Fruit fly (Drosophila melanogaster): Measurements from ENCODE around the gene CG31676.

The CG31676 gene

DNA sequence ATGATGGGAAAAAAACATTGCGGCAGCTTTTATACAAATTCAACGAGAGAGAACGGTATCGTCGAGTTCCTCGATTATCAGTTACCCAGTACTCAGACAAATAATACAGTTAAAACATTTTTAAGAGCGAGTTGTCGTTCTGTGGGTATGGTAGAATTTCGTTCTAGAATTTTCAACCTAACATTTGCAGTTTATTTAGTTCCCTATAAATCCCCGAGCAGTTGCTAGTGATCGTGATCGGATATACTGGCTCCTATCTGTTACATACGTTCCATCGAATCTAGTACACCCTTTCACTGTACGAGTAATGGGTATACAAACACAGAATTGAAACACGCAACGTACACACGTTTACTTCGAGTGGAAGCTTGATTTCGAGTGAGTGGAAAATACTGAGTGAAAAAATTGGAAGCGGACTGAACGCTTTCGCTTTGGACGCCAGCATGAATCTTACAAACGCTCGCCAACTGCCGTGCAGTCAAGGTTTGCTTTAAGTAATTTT, 24.3 kb downstream of the CG31676 start, which contains the start of gene CG9338 (continued):
- TF ChIP-seq Atf6 (GFP tag; IDR thresholded peaks at IDR 0.05) (peak; percentile 81), CG4282 (GFP tag; optimal IDR thresholded peaks at IDR 0.05) (no peak), CG14441 (GFP tag; IDR thresholded peaks at IDR 0.05) (peak; percentile 95), unpg (GFP tag; optimal IDR thresholded peaks at IDR 0.05) (peak; percentile 76), sima (GFP tag; optimal IDR thresholded peaks at IDR 0.05) (peak; percentile 74), ATbp (GFP tag; optimal IDR thresholded peaks at IDR 0.05) (peak; percentile 74), Ravus (GFP tag; IDR thresholded peaks at IDR 0.05) (peak; percentile 47; the same call in 1 of the 2 replicates), gro (GFP tag; optimal IDR thresholded peaks at IDR 0.05) (peak; percentile 86), CG18262 (tag; optimal IDR thresholded peaks at IDR 0.05) (peak; percentile 96), zfh2 (GFP tag; optimal IDR thresholded peaks at IDR 0.05) (peak; percentile 84), Fer1 (GFP tag; optimal IDR thresholded peaks at IDR 0.05) (peak; percentile 97), zen2 (GFP tag; IDR thresholded peaks at IDR 0.05; ENCODE audit: partially characterized antibody) (no peak), CG9727 (GFP tag; optimal IDR thresholded peaks at IDR 0.05) (peak; percentile 74), otp (GFP tag; IDR thresholded peaks at IDR 0.05) (no peak), trh (GFP tag; optimal IDR thresholded peaks at IDR 0.05) (peak; percentile 42), Blimp-1 (GFP tag; optimal IDR thresholded peaks at IDR 0.05) (peak; percentile 93), pzg (GFP tag; optimal IDR thresholded peaks at IDR 0.05) (peak; percentile 17), fd64A (GFP tag; optimal IDR thresholded peaks at IDR 0.05) (peak; percentile 88), CG11456 (GFP tag; IDR thresholded peaks at IDR 0.05) (no peak; the same call in 1 of the 3 replicates), seq (GFP tag; IDR thresholded peaks at IDR 0.05) (peak; percentile 66; the same call in 1 of the 2 replicates), p53 (GFP tag; optimal IDR thresholded peaks at IDR 0.05) (peak; percentile 53), Bteb2 (GFP tag; optimal IDR thresholded peaks at IDR 0.05) (peak; percentile 87), Rfx (GFP tag; IDR thresholded peaks at IDR 0.05) (peak; percentile 85), ro (GFP tag; IDR thresholded peaks at IDR 0.05) (no peak), HHEX (GFP tag; optimal IDR thresholded peaks at IDR 0.05) (peak; percentile 95), CG18619 (GFP tag; optimal IDR thresholded peaks at IDR 0.05) (peak; percentile 54), CG12219 (GFP tag; optimal IDR thresholded peaks at IDR 0.05) (peak; percentile 70), B-H1 (GFP tag; IDR thresholded peaks at IDR 0.05) (peak; percentile 91), CG12659 (GFP tag; optimal IDR thresholded peaks at IDR 0.05) (peak; percentile 86), Fer3 (tag; optimal IDR thresholded peaks at IDR 0.05) (peak; percentile 91), CG31224 (GFP tag; IDR thresholded peaks at IDR 0.05) (peak; percentile 91), CG10979 (tag; optimal IDR thresholded peaks at IDR 0.05) (peak; percentile 90), zfh1 (GFP tag; IDR thresholded peaks at IDR 0.05) (peak; percentile 77), nau (GFP tag; optimal IDR thresholded peaks at IDR 0.05) (peak; percentile 96), Mrtf (GFP tag; IDR thresholded peaks at IDR 0.05) (peak; percentile 62; the same call in 2 of the 3 replicates), wdn (GFP tag; IDR thresholded peaks at IDR 0.05) (peak; percentile 57), chif (GFP tag; optimal IDR thresholded peaks at IDR 0.05) (peak; percentile 66 to 83), CG12155 (GFP tag; optimal IDR thresholded peaks at IDR 0.05) (peak; percentile 96), Meics (GFP tag; optimal IDR thresholded peaks at IDR 0.05) (peak; percentile 95), Aef1 (GFP tag; IDR thresholded peaks at IDR 0.05) (peak; percentile 75; the same call in 2 of the 3 replicates), CkIIα-i1 (GFP tag; IDR thresholded peaks at IDR 0.05) (no peak), fd102C (GFP tag; optimal IDR thresholded peaks at IDR 0.05) (no peak), Asciz (GFP tag; optimal IDR thresholded peaks at IDR 0.05) (peak; percentile 91), BEAF-32 (GFP tag; optimal IDR thresholded peaks at IDR 0.05) (no peak), sob (GFP tag; IDR thresholded peaks at IDR 0.05) (peak; percentile 78), CG31365 (tag; optimal IDR thresholded peaks at IDR 0.05) (peak; percentile 87), Eip74EF (GFP tag; optimal IDR thresholded peaks at IDR 0.05) (peak in 1 of 2 experiments; percentile 89), Mad (GFP tag; optimal IDR thresholded peaks at IDR 0.05) (peak; percentile 60), hbn (GFP tag; IDR thresholded peaks at IDR 0.05; ENCODE audit: partially characterized antibody) (0 out of 2 replicates have a peak, but pooled peaks have one; percentile 16), jumu (GFP tag; optimal IDR thresholded peaks at IDR 0.05) (peak; percentile 73)

All from whole organism, embryonic.